Worm (Caenorhabditis elegans) whole organism, L4 larva: ENCODE results near the gene rps-4.

Source experiments
- F26F4.8 ChIP-seq: fragments of 200-800 bp; sonication (Bioruptor generic); conservative IDR thresholded peaks from 2 replicates; pipeline ENCODE4 v1.3.6; 2022; ENCODE audit warnings: missing genetic modification characterization, missing compliant biosample characterization
- F44E2.7 ChIP-seq: fragments of 200-800 bp; sonication (Bioruptor generic); IDR thresholded peaks from 2 replicates; pipeline ENCODE4 v2.1.2; 2022; ENCODE audit warnings: missing genetic modification characterization, missing compliant biosample characterization
- T26A8.4 ChIP-seq: fragments of 200-800 bp; sonication (Bioruptor generic); IDR thresholded peaks from 2 replicates; pipeline ENCODE4 v1.3.6; 2022; ENCODE audit warnings: missing genetic modification characterization, missing compliant biosample characterization
- Y105C5A.15 ChIP-seq: fragments of 200-800 bp; sonication (Bioruptor generic); IDR thresholded peaks from 2 replicates; pipeline ENCODE4 v1.3.6; 2022; ENCODE audit warnings: missing genetic modification characterization, missing compliant biosample characterization
- ZK337.2 ChIP-seq: fragments of 200-800 bp; sonication (Bioruptor generic); IDR thresholded peaks from 2 replicates; pipeline ENCODE4 v1.3.6; 2022; ENCODE audit warnings: missing genetic modification reagents, missing genetic modification characterization, missing compliant biosample characterization
- aha-1 ChIP-seq: fragments of 150-350 bp; peaks from one replicate; lab custom pipeline; 2014; ENCODE audit warnings: missing biosample characterization, missing genetic modification characterization
- arid-1 ChIP-seq: fragments of 200-800 bp; sonication (Bioruptor generic); conservative IDR thresholded peaks from 2 replicates; pipeline ENCODE4 v1.3.6; 2022; ENCODE audit warnings: missing genetic modification reagents, missing genetic modification characterization, missing compliant biosample characterization
- attf-4 ChIP-seq: sonication (generic microtip); optimal IDR thresholded peaks from 3 replicates; lab custom pipeline; 2017; ENCODE audit warnings: missing biosample characterization, missing genetic modification characterization
- ceh-20 ChIP-seq: fragments of 200-800 bp; sonication (Bioruptor generic); IDR thresholded peaks from 2 replicates; pipeline ENCODE4 v1.3.6; 2022; ENCODE audit warnings: missing genetic modification reagents, missing genetic modification characterization, missing compliant biosample characterization
- ceh-28 ChIP-seq: fragments of 150-350 bp; optimal IDR thresholded peaks from 2 replicates; lab custom pipeline; 2014; ENCODE audit warnings: missing biosample characterization, missing genetic modification reagents, missing genetic modification characterization
- ceh-32 ChIP-seq: sonication (generic microtip); optimal IDR thresholded peaks from 2 replicates; lab custom pipeline; 2016; ENCODE audit warnings: mild to moderate bottlenecking, missing genetic modification characterization, missing compliant biosample characterization; ENCODE audit not compliant: poor library complexity
- ceh-44 ChIP-seq: fragments of 200-800 bp; sonication (Bioruptor generic); IDR thresholded peaks from 2 replicates; pipeline ENCODE4 v1.3.6; 2022; ENCODE audit warnings: missing genetic modification reagents, missing genetic modification characterization, missing compliant biosample characterization
- ceh-62 ChIP-seq: sonication (generic microtip); optimal IDR thresholded peaks from 2 replicates; lab custom pipeline; 2017; ENCODE audit warnings: missing biosample characterization, missing genetic modification characterization
- ceh-82 ChIP-seq: sonication (generic microtip); optimal IDR thresholded peaks from 2 replicates; lab custom pipeline; 2017; ENCODE audit warnings: missing biosample characterization, missing genetic modification characterization
- ces-1 ChIP-seq: fragments of 150-350 bp; sonication (generic microtip); optimal IDR thresholded peaks from 4 replicates; lab custom pipeline; 2014; ENCODE audit warnings: missing biosample characterization, missing genetic modification reagents, missing genetic modification characterization
- ctbp-1 ChIP-seq: fragments of 200-800 bp; sonication (Bioruptor generic); IDR thresholded peaks from 2 replicates; pipeline ENCODE4 v1.3.6; 2022; ENCODE audit warnings: missing genetic modification reagents, missing genetic modification characterization, missing compliant biosample characterization
- daf-8 ChIP-seq: fragments of 200-800 bp; sonication (Bioruptor generic); IDR thresholded peaks from 2 replicates; pipeline ENCODE4 v1.3.6; 2022; ENCODE audit warnings: missing genetic modification characterization, missing compliant biosample characterization
- dmd-6 ChIP-seq: fragments of 200-800 bp; sonication (Bioruptor generic); IDR thresholded peaks from 2 replicates; pipeline ENCODE4 v1.3.6; 2022; ENCODE audit warnings: missing genetic modification reagents, missing genetic modification characterization, missing compliant biosample characterization
- dmd-8 ChIP-seq: fragments of 200-800 bp; sonication (Bioruptor generic); IDR thresholded peaks from 2 replicates; pipeline ENCODE4 v1.3.6; 2022; ENCODE audit warnings: missing genetic modification characterization, missing compliant biosample characterization
- fos-1 ChIP-seq: fragments of 150-350 bp; optimal IDR thresholded peaks from 2 replicates; lab custom pipeline; 2014; ENCODE audit warnings: missing biosample characterization, missing genetic modification characterization
- gei-8 ChIP-seq: fragments of 200-800 bp; sonication (Bioruptor generic); optimal IDR thresholded peaks from 2 replicates; lab custom pipeline; 2018; ENCODE audit warnings: mild to moderate bottlenecking, missing genetic modification characterization, missing compliant biosample characterization
- jun-1 ChIP-seq: fragments of 150-350 bp; optimal IDR thresholded peaks from 2 replicates; lab custom pipeline; 2014; ENCODE audit warnings: missing biosample characterization, missing genetic modification reagents, missing genetic modification characterization
- lin-15B ChIP-seq: fragments of 150-350 bp; sonication (generic microtip); optimal IDR thresholded peaks from 3 replicates; lab custom pipeline; 2014; ENCODE audit warnings: missing biosample characterization, missing genetic modification characterization
- mdl-1 ChIP-seq, 2 experiments: fragments of 150-350 bp in 1 of 2; sonication (generic microtip) in 1 of 2; optimal IDR thresholded peaks; 2 replicates each; lab custom pipeline; 2014 to 2017; ENCODE audit warnings: missing biosample characterization in 2 of 2, missing genetic modification characterization in 2 of 2
- mdt-29 ChIP-seq: fragments of 200-800 bp; sonication (Bioruptor generic); IDR thresholded peaks from 2 replicates; pipeline ENCODE4 v1.3.6; 2022; ENCODE audit warnings: missing genetic modification reagents, missing genetic modification characterization, missing compliant biosample characterization
- mep-1 ChIP-seq: fragments of 150-350 bp; sonication (generic microtip); optimal IDR thresholded peaks from 3 replicates; lab custom pipeline; 2014; ENCODE audit warnings: missing biosample characterization, missing genetic modification characterization
- mes-2 ChIP-seq: sonication (generic microtip); optimal IDR thresholded peaks from 2 replicates; lab custom pipeline; 2016; ENCODE audit warnings: missing genotype, mild to moderate bottlenecking, missing genetic modification characterization, missing compliant biosample characterization; ENCODE audit not compliant: poor library complexity, severe bottlenecking
- nhr-11 ChIP-seq: fragments of 150-350 bp; optimal IDR thresholded peaks from 2 replicates; lab custom pipeline; 2014; ENCODE audit warnings: missing biosample characterization, missing genetic modification characterization
- nhr-111 ChIP-seq: fragments of 200-800 bp; sonication (Bioruptor generic); optimal IDR thresholded peaks from 2 replicates; lab custom pipeline; 2018; ENCODE audit warnings: mild to moderate bottlenecking, missing genetic modification characterization, missing compliant biosample characterization
- nhr-42 ChIP-seq: fragments of 200-800 bp; sonication (Bioruptor generic); IDR thresholded peaks from 2 replicates; pipeline ENCODE4 v1.3.6; 2022; ENCODE audit warnings: missing genetic modification characterization, missing compliant biosample characterization
- nhr-6 ChIP-seq: fragments of 150-350 bp; optimal IDR thresholded peaks from 2 replicates; lab custom pipeline; 2014; ENCODE audit warnings: missing biosample characterization, missing genetic modification characterization
- nhr-76 ChIP-seq: fragments of 150-350 bp; optimal IDR thresholded peaks from 2 replicates; lab custom pipeline; 2014; ENCODE audit warnings: missing biosample characterization, missing genetic modification characterization
- nhr-77 ChIP-seq: fragments of 150-350 bp; optimal IDR thresholded peaks from 2 replicates; lab custom pipeline; 2014; ENCODE audit warnings: missing biosample characterization, missing genetic modification characterization
- pha-4 ChIP-seq, 2 experiments: fragments of 150-350 bp in 1 of 2; fragments of 200-800 bp in 1 of 2; sonication (Bioruptor generic) in 1 of 2; IDR thresholded peaks in 1 of 2; optimal IDR thresholded peaks in 1 of 2; 2 replicates each; pipeline versions ENCODE4 v1.3.6 to Lab custom; 2014 to 2022; ENCODE audit warnings: missing genetic modification characterization in 2 of 2, missing genetic modification reagents in 2 of 2, missing biosample characterization in 1 of 2, missing compliant biosample characterization in 1 of 2
- php-3 ChIP-seq: fragments of 200-800 bp; sonication (Bioruptor generic); IDR thresholded peaks from 2 replicates; pipeline ENCODE4 v1.3.6; 2022; ENCODE audit warnings: missing genetic modification reagents, missing genetic modification characterization, missing compliant biosample characterization
- rbr-2 ChIP-seq: sonication (generic microtip); optimal IDR thresholded peaks from 2 replicates; lab custom pipeline; 2016; ENCODE audit warnings: missing genotype, missing genetic modification characterization, missing compliant biosample characterization
- saeg-2 ChIP-seq: fragments of 200-800 bp; sonication (Bioruptor generic); IDR thresholded peaks from 2 replicates; pipeline ENCODE4 v1.3.6; 2022; ENCODE audit warnings: missing genetic modification reagents, missing genetic modification characterization, missing compliant biosample characterization
- sdz-12 ChIP-seq: fragments of 200-800 bp; sonication (Bioruptor generic); optimal IDR thresholded peaks from 2 replicates; lab custom pipeline; 2018; ENCODE audit warnings: mild to moderate bottlenecking, missing genetic modification characterization, missing compliant biosample characterization
- skn-1 ChIP-seq: fragments of 150-350 bp; optimal IDR thresholded peaks from 2 replicates; lab custom pipeline; 2014; ENCODE audit warnings: missing biosample characterization, missing genetic modification characterization
- snpc-1.2 ChIP-seq: fragments of 200-800 bp; sonication (Bioruptor generic); IDR thresholded peaks from 2 replicates; pipeline ENCODE4 v1.3.6; 2022; ENCODE audit warnings: missing genetic modification reagents, missing genetic modification characterization, missing compliant biosample characterization
- tag-97 ChIP-seq: fragments of 200-800 bp; sonication (Bioruptor generic); IDR thresholded peaks from 2 replicates; pipeline ENCODE4 v1.3.6; 2022; ENCODE audit warnings: missing genetic modification characterization, missing compliant biosample characterization
- unc-62 ChIP-seq, 3 experiments: fragments of 150-350 bp in 1 of 3; sonication (generic microtip); optimal IDR thresholded peaks in 2 of 3; peaks in 1 of 3; 1 replicate in 1 of 3; 2 replicates in 2 of 3; lab custom pipeline; 2014 to 2017; ENCODE audit warnings: missing biosample characterization in 3 of 3, missing genetic modification characterization in 3 of 3, missing genetic modification reagents in 3 of 3, missing genotype in 1 of 3
- vab-7 ChIP-seq: fragments of 200-800 bp; sonication (Bioruptor generic); IDR thresholded peaks from 2 replicates; pipeline ENCODE4 v1.3.6; 2022; ENCODE audit warnings: missing genetic modification reagents, missing genetic modification characterization, missing compliant biosample characterization

The rps-4 gene

DNA sequence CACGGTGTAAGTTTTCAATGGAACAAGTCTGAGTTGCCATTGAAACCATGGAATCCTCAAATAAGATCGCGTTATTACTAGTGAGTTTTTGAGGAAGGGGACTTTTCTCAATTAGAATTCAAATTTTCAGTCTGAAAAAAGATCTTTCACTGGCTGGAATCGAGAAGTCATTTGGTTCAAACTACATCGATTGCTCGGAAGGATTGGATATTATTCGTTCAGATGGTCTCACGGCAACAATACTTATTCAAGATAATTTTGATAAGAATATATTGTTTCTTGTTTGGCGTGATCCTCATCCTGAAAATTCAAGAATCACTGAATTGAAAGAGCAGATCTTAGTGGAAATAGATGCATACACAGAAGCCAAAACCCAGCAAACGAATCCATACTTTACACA, 17.0 kb downstream of the rps-4 start:
- TF ChIP-seq dmd-8: no peak
- no peak for TF ChIP-seq php-3 (GFP tag; lab: Robert Waterston, UW)
- no peak for TF ChIP-seq mes-2 (tag; lab: Kevin White, UChicago)
- peak in 1 of 2 experiments; percentile 93 for TF ChIP-seq unc-62 (GFP tag; optimal IDR thresholded peaks at IDR 0.05 in 1 of 2; lab: Kevin White, UChicago)
- TF ChIP-seq unc-62 (tag; optimal IDR thresholded peaks at IDR 0.05; lab: Kevin White, UChicago): no peak

- TF ChIP-seq lin-15B: no peak
- TF ChIP-seq sdz-12: no peak
These were observed 19.5 kb downstream of the rps-4 start, which contains the start of gene Y43B11AL.1 for ce11 chrIV:7065022-7065421. Y43B11AL.1 (plus strand) TSS chrIV:7065322.

DNA sequence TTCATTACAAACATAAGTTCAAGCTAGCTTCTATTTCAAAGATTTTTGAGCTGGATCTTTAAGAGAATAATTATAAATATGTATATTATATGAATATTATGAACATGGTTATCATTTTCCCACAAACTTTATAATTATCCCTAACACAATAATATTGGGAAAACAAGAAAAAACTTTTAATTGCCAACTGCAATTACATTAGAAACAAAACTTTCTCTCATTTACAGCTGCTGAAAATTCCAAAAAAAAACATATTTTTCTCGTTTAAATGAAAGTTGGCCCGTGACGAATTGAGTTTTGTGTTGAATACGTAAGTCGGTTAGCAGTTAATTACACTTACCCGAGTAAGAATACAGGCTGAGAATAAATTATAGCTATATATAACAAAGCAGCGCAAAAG, 21.8 kb downstream of the rps-4 start:
- TF ChIP-seq arid-1 (GFP tag; lab: Robert Waterston, UW) (no peak), aha-1 (tag; lab: Kevin White, UChicago) (peak; percentile 90), ctbp-1 (no peak)

ce11 chrIV:7057677-7058076, 26.8 kb downstream of the rps-4 start, which contains the start of gene srx-50:
srx-50 (plus strand) TSS chrIV:7057977.
- TF ChIP-seq php-3 (GFP tag; lab: Robert Waterston, UW): no peak
- no peak for TF ChIP-seq pha-4 (GFP tag; IDR thresholded peaks at IDR 0.05; lab: Robert Waterston, UW)
- no peak for TF ChIP-seq pha-4 (tag; optimal IDR thresholded peaks at IDR 0.05; lab: Kevin White, UChicago)
- no peak for TF ChIP-seq ctbp-1
- TF ChIP-seq nhr-11 (tag; lab: Kevin White, UChicago): no peak
- TF ChIP-seq nhr-42 (GFP tag; lab: Robert Waterston, UW): no peak
- TF ChIP-seq ceh-20: no peak
- TF ChIP-seq ces-1 (GFP tag; lab: Kevin White, UChicago): no peak
- no peak for TF ChIP-seq T26A8.4 (GFP tag; lab: Robert Waterston, UW)
- TF ChIP-seq ceh-32 (tag; lab: Kevin White, UChicago): no peak
- TF ChIP-seq ceh-82 (tag; lab: Kevin White, UChicago): no peak
- TF ChIP-seq nhr-77 (tag; lab: Kevin White, UChicago): no peak
- no peak for TF ChIP-seq snpc-1.2
- TF ChIP-seq nhr-76: no peak
- no peak for TF ChIP-seq aha-1 (tag; lab: Kevin White, UChicago)
- TF ChIP-seq ceh-62 (tag; lab: Kevin White, UChicago): no peak
- TF ChIP-seq F26F4.8: no peak
- TF ChIP-seq rbr-2: no peak
- TF ChIP-seq mdl-1 (tag; optimal IDR thresholded peaks at IDR 0.05; lab: Kevin White, UChicago): no peak
- TF ChIP-seq dmd-6: no peak
- no peak for TF ChIP-seq attf-4 (tag; lab: Kevin White, UChicago)

DNA sequence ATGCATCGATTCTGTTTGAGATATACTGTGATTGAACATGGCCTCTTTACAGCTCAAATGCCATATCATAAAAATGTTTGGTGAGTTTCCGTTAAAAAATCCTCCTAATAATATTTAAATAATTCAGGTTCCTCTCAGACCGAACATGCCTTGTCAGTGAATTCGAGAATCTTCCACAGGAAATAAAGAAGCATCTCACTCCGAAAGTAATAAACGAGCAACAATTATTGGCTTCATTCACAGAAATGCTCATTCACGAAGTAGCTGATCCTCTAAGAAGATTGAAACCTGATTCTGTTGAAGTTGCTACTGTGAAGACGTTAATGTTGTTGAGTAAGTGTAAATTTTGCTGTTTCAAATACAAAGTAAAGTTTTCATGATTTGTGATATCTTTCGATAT, 32.3 kb downstream of the rps-4 start:
- TF ChIP-seq ceh-28: no peak
- no peak for TF ChIP-seq daf-8 (GFP tag; lab: Robert Waterston, UW)
- no peak for TF ChIP-seq saeg-2 (GFP tag; lab: Robert Waterston, UW)
- no peak for TF ChIP-seq nhr-111
- TF ChIP-seq mep-1 (tag; lab: Kevin White, UChicago): no peak
- TF ChIP-seq mdl-1 (tag; optimal IDR thresholded peaks at IDR 0.05; lab: Kevin White, UChicago): no peak
- no peak for TF ChIP-seq fos-1
- no peak for TF ChIP-seq ZK337.2 (GFP tag; lab: Robert Waterston, UW)
- no peak for TF ChIP-seq tag-97 (GFP tag; lab: Robert Waterston, UW)
- no peak for TF ChIP-seq gei-8 (GFP tag; lab: Kevin White, UChicago)
- TF ChIP-seq F44E2.7: no peak
- no peak for TF ChIP-seq ceh-44 (GFP tag; lab: Robert Waterston, UW)
- no peak for TF ChIP-seq vab-7
- TF ChIP-seq Y105C5A.15 (GFP tag; lab: Robert Waterston, UW): no peak
- TF ChIP-seq skn-1 (tag; lab: Kevin White, UChicago): no peak
- no peak for TF ChIP-seq mdt-29
- no peak for TF ChIP-seq nhr-6 (tag; lab: Kevin White, UChicago)
- no peak for TF ChIP-seq jun-1 (tag; lab: Kevin White, UChicago)
